Fruit fly (Drosophila melanogaster): Measurements from ENCODE around the gene CG13258.

CG13258 gene

DNA sequence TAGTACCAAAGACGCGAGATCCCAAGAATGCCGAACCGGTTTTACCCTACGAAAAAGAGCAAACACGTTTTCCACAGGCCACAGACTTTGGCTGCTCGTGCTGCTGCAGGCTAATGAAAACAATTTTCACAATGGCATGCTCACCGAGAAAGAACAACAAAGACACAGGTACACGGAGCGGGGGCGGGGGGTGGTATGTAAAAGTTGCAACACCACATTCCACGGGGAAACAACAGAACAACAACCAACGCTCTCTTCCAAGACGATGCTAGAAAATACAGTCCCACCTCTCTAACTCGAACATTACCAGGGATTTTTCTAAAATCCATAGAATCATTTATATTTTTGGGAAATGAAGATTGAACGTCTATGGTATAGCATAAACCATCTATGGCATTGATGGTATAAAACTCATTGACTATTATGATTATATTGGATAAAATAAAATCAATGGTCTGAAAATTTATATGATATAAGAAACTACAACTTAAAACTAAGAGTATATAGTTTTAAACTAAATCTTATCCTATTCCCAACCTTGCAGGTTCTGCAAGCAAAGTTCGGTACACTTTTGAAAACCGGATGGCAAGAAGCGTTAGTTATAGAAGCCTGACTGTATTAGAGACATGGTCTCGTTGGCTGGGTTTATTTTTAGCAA is 11.3 kb downstream of the CG13258 start:
- TF ChIP-seq Ets98B (GFP tag; IDR thresholded peaks at IDR 0.05): peak; percentile 22; the same call in 1 of the 2 replicates
- peak; percentile 74 for TF ChIP-seq CG8301 (tag; optimal IDR thresholded peaks at IDR 0.05)
- TF ChIP-seq Pif1B (GFP tag; optimal IDR thresholded peaks at IDR 0.05): peak; percentile 4
- TF ChIP-seq EcR (GFP tag; optimal IDR thresholded peaks at IDR 0.05): no peak
- no peak for TF ChIP-seq CG10348 (GFP tag; IDR thresholded peaks at IDR 0.05)
- peak; percentile 54 for TF ChIP-seq CG8159 (tag; optimal IDR thresholded peaks at IDR 0.05)
- TF ChIP-seq CG4496 (GFP tag; IDR thresholded peaks at IDR 0.05): peak; percentile 60; the same call in 2 of the 3 replicates
- no peak for TF ChIP-seq CG13204 (GFP tag; optimal IDR thresholded peaks at IDR 0.05)
- no peak for TF ChIP-seq CG12605 (GFP tag; IDR thresholded peaks at IDR 0.05)
- TF ChIP-seq fd96Ca (GFP tag; IDR thresholded peaks at IDR 0.05): no peak
- TF ChIP-seq gl (tag; optimal IDR thresholded peaks at IDR 0.05): no peak
- TF ChIP-seq CG34367 (tag; optimal IDR thresholded peaks at IDR 0.05): peak; percentile 28
- TF ChIP-seq CG9948 (tag; optimal IDR thresholded peaks at IDR 0.05): peak; percentile 61
- no peak for TF ChIP-seq Pif1A (GFP tag; optimal IDR thresholded peaks at IDR 0.05)
- no peak for TF ChIP-seq Snoo (tag; optimal IDR thresholded peaks at IDR 0.05)
- peak; percentile 12 for TF ChIP-seq CG15710 (tag; optimal IDR thresholded peaks at IDR 0.05)
- peak; percentile 50 for TF ChIP-seq CG17806 (tag; optimal IDR thresholded peaks at IDR 0.05)
- peak; percentile 81 for TF ChIP-seq CG14655 (GFP tag; optimal IDR thresholded peaks at IDR 0.05)
- TF ChIP-seq D1 (tag; optimal IDR thresholded peaks at IDR 0.05): no peak
- no peak for TF ChIP-seq rn (GFP tag; IDR thresholded peaks at IDR 0.05)
- no peak for TF ChIP-seq CG32121 (GFP tag; IDR thresholded peaks at IDR 0.05)

- TF ChIP-seq Snoo (tag; optimal IDR thresholded peaks at IDR 0.05): peak; percentile 67
- TF ChIP-seq CG10348 (GFP tag; IDR thresholded peaks at IDR 0.05): peak; percentile 70; the same call in 1 of the 2 replicates
- TF ChIP-seq Ets98B (GFP tag; IDR thresholded peaks at IDR 0.05): peak; percentile 73
- peak; percentile 89 for TF ChIP-seq CG17806 (tag; optimal IDR thresholded peaks at IDR 0.05)
- peak; percentile 88 for TF ChIP-seq Pif1A (GFP tag; optimal IDR thresholded peaks at IDR 0.05)
- TF ChIP-seq CG8301 (tag; optimal IDR thresholded peaks at IDR 0.05): peak; percentile 94
- peak; percentile 41 for TF ChIP-seq CG13204 (GFP tag; optimal IDR thresholded peaks at IDR 0.05)
- peak; percentile 67 for TF ChIP-seq CG12605 (GFP tag; IDR thresholded peaks at IDR 0.05)
- peak; percentile 92 for TF ChIP-seq D1 (tag; optimal IDR thresholded peaks at IDR 0.05)
- peak; percentile 88 for TF ChIP-seq CG4496 (GFP tag; IDR thresholded peaks at IDR 0.05)
- peak; percentile 62 for TF ChIP-seq rn (GFP tag; IDR thresholded peaks at IDR 0.05)
- peak; percentile 86 for TF ChIP-seq CG15710 (tag; optimal IDR thresholded peaks at IDR 0.05)
- TF ChIP-seq Pif1B (GFP tag; optimal IDR thresholded peaks at IDR 0.05): peak; percentile 80
- TF ChIP-seq gl (tag; optimal IDR thresholded peaks at IDR 0.05): peak; percentile 57
- no peak for TF ChIP-seq EcR (GFP tag; optimal IDR thresholded peaks at IDR 0.05)
- peak; percentile 92 for TF ChIP-seq CG9948 (tag; optimal IDR thresholded peaks at IDR 0.05)
- peak; percentile 95 for TF ChIP-seq CG14655 (GFP tag; optimal IDR thresholded peaks at IDR 0.05)
- peak; percentile 86 for TF ChIP-seq CG8159 (tag; optimal IDR thresholded peaks at IDR 0.05)
- TF ChIP-seq CG32121 (GFP tag; IDR thresholded peaks at IDR 0.05): peak; percentile 86
- peak; percentile 85 for TF ChIP-seq CG34367 (tag; optimal IDR thresholded peaks at IDR 0.05)
- peak; percentile 40; the same call in 1 of the 3 replicates for TF ChIP-seq fd96Ca (GFP tag; IDR thresholded peaks at IDR 0.05)
Observed at dm6 chr2L:16279774-16280252, 13.0 kb downstream of the CG13258 start.

DNA sequence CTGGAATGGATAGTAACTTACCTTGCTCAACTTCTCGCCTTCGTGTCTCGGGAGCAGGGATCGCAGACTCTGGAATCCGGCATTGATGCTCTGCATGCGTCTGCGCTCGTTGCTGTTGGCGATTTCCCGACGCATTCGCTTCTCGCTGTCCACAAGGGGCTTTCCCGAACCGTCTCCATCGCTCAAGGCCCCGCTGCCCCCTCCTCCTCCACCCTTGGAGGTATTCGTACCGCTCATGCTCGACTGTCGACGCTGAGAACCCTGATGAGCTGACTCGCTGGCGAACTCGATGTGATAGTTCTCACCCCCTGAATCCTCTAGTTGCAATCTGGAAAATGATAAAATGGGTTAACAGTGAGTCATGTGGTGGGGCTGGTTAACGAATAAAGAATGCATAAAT is 14.0 kb downstream of the CG13258 start:
- TF ChIP-seq Ets98B (GFP tag; IDR thresholded peaks at IDR 0.05): no peak
- no peak for TF ChIP-seq CG17806 (tag; optimal IDR thresholded peaks at IDR 0.05)
- TF ChIP-seq CG32121 (GFP tag; IDR thresholded peaks at IDR 0.05): no peak
- TF ChIP-seq rn (GFP tag; IDR thresholded peaks at IDR 0.05): no peak
- TF ChIP-seq CG8159 (tag; optimal IDR thresholded peaks at IDR 0.05): no peak
- TF ChIP-seq CG34367 (tag; optimal IDR thresholded peaks at IDR 0.05): no peak
- TF ChIP-seq CG4496 (GFP tag; IDR thresholded peaks at IDR 0.05): 0 out of 3 replicates have a peak, but pooled peaks have one; percentile 39
- peak; percentile 80 for TF ChIP-seq CG13204 (GFP tag; optimal IDR thresholded peaks at IDR 0.05)
- TF ChIP-seq CG8301 (tag; optimal IDR thresholded peaks at IDR 0.05): no peak
- no peak for TF ChIP-seq CG12605 (GFP tag; IDR thresholded peaks at IDR 0.05)
- TF ChIP-seq CG15710 (tag; optimal IDR thresholded peaks at IDR 0.05): no peak
- TF ChIP-seq gl (tag; optimal IDR thresholded peaks at IDR 0.05): no peak
- TF ChIP-seq Snoo (tag; optimal IDR thresholded peaks at IDR 0.05): no peak
- TF ChIP-seq Pif1B (GFP tag; optimal IDR thresholded peaks at IDR 0.05): no peak
- no peak for TF ChIP-seq CG10348 (GFP tag; IDR thresholded peaks at IDR 0.05)

dm6 chr2L:16277922-16278321 is 14.9 kb downstream of the CG13258 start:
- no peak for TF ChIP-seq D1 (tag; optimal IDR thresholded peaks at IDR 0.05)
- TF ChIP-seq CG13204 (GFP tag; optimal IDR thresholded peaks at IDR 0.05): no peak
- no peak for TF ChIP-seq CG10348 (GFP tag; IDR thresholded peaks at IDR 0.05)
- no peak for TF ChIP-seq Pif1B (GFP tag; optimal IDR thresholded peaks at IDR 0.05)
- TF ChIP-seq CG32121 (GFP tag; IDR thresholded peaks at IDR 0.05): no peak
- TF ChIP-seq Ets98B (GFP tag; IDR thresholded peaks at IDR 0.05): no peak
- no peak for TF ChIP-seq CG8159 (tag; optimal IDR thresholded peaks at IDR 0.05)
- no peak for TF ChIP-seq CG34367 (tag; optimal IDR thresholded peaks at IDR 0.05)
- no peak for TF ChIP-seq CG8301 (tag; optimal IDR thresholded peaks at IDR 0.05)
- TF ChIP-seq Pif1A (GFP tag; optimal IDR thresholded peaks at IDR 0.05): no peak
- no peak for TF ChIP-seq EcR (GFP tag; optimal IDR thresholded peaks at IDR 0.05)
- TF ChIP-seq gl (tag; optimal IDR thresholded peaks at IDR 0.05): no peak
- no peak for TF ChIP-seq CG15710 (tag; optimal IDR thresholded peaks at IDR 0.05)
- TF ChIP-seq CG4496 (GFP tag; IDR thresholded peaks at IDR 0.05): no peak

dm6 chr2L:16276820-16277219 is 16.0 kb downstream of the CG13258 start:
- 0 out of 3 replicates have a peak, but pooled peaks have one; percentile 35 for TF ChIP-seq CG4496 (GFP tag; IDR thresholded peaks at IDR 0.05)
- no peak for TF ChIP-seq EcR (GFP tag; optimal IDR thresholded peaks at IDR 0.05)

All from whole organism, pupa.